Worm (Caenorhabditis elegans): ENCODE results near the gene C32B5.7.

DNA sequence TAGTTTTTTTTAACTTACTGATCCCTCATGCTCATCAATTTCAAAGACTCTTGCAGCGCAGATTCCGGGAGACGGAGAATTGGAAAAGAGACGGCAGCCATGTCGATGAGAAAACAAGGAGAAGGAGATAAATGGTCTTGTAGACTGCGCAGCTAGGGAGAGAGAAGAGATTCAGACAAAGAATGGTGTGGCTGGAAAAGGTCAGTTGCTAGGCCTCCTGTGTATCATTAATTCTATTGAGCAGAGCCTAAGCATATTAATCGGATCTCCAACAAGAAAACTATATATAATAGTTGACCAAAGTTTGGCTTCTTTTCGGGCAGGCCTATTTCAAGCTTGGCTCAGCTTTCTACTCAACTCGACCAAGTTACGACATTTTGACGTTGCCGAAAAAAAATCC is 39.2 kb downstream of the C32B5.7 start, which contains the start of gene fbxb-29:
- TF ChIP-seq ama-1 (optimal IDR thresholded peaks at IDR 0.05), result no peak
- no peak for TF ChIP-seq tbx-37 (GFP tag; conservative IDR thresholded peaks at IDR 0.05)
- TF ChIP-seq hmbx-1 (tag; optimal IDR thresholded peaks at IDR 0.05), result no peak
- TF ChIP-seq F13C5.2 (tag; optimal IDR thresholded peaks at IDR 0.05), result no peak

Data from whole organism, early embryonic.